Worm (Caenorhabditis elegans) whole organism, early embryonic: ENCODE results near the gene Y57G7A.3.

Source experiments
- ama-1 ChIP-seq: fragments of 150-350 bp; optimal IDR thresholded peaks from 2 replicates; lab custom pipeline; 2014
- tbx-37 ChIP-seq: fragments of 200-800 bp; sonication (Bioruptor generic); conservative IDR thresholded peaks from 2 replicates; pipeline ENCODE4 v1.3.6; 2022; ENCODE audit warnings: missing genetic modification reagents, missing genetic modification characterization, missing compliant biosample characterization

- TF ChIP-seq ama-1 (lab: Kevin White, UChicago) = no peak
- TF ChIP-seq tbx-37 (GFP tag; lab: Robert Waterston, UW) = no peak
Observed at ce11 chrII:1322283-1323173, 36.9 kb downstream of the Y57G7A.3 start.
